Worm (Caenorhabditis elegans) whole organism, L4/young adult: ENCODE measurements around the gene aakb-1.

Experiments used
- W03F9.2 ChIP-seq: fragments of 150-350 bp; optimal IDR thresholded peaks from 2 replicates; lab custom pipeline; 2014; ENCODE audit warnings: missing biosample characterization, missing genetic modification characterization
- dao-5 ChIP-seq: sonication (generic microtip); optimal IDR thresholded peaks from 2 replicates; lab custom pipeline; 2016; ENCODE audit warnings: missing genotype, missing genetic modification characterization, moderate library complexity, missing compliant biosample characterization
- him-1 ChIP-seq: sonication (generic microtip); optimal IDR thresholded peaks from 2 replicates; lab custom pipeline; 2016; ENCODE audit warnings: missing genotype, missing genetic modification reagents, missing genetic modification characterization, missing compliant biosample characterization

- no peak for TF ChIP-seq W03F9.2 (tag; lab: Kevin White, UChicago)
- TF ChIP-seq him-1 (tag; lab: Kevin White, UChicago): no peak
- no peak for TF ChIP-seq dao-5 (tag; lab: Kevin White, UChicago)
Measured at ce11 chrX:13752822-13753581, 2.6 kb upstream of the aakb-1 start.
